Fruit fly (Drosophila melanogaster) whole organism, embryonic: ENCODE results near the gene CG13250.

Experiments used
- B-H1 ChIP-seq: fragments of 200-800 bp; sonication (Bioruptor generic); IDR thresholded peaks from 3 replicates; pipeline ENCODE4 v1.3.6; 2022; ENCODE audit warnings: missing biosample characterization, missing genetic modification characterization
- Bgb ChIP-seq: fragments of 200-800 bp; sonication (Bioruptor generic); IDR thresholded peaks from 2 replicates; pipeline ENCODE4 v1.3.6; 2022; ENCODE audit warnings: missing biosample characterization, missing genetic modification characterization; ENCODE audit not compliant: partially characterized antibody
- CG10147 ChIP-seq: fragments of 200-800 bp; sonication (Bioruptor generic); optimal IDR thresholded peaks from 2 replicates; lab custom pipeline; 2019; ENCODE audit warnings: missing biosample characterization, mild to moderate bottlenecking, missing genetic modification characterization, moderate library complexity
- CG1024 ChIP-seq: fragments of 200-800 bp; sonication (Bioruptor generic); IDR thresholded peaks from 2 replicates; pipeline ENCODE4 v1.3.6; 2022; ENCODE audit warnings: missing biosample characterization, missing genetic modification characterization
- CG10543 ChIP-seq: fragments of 200-800 bp; sonication (Bioruptor generic); optimal IDR thresholded peaks from 3 replicates; lab custom pipeline; 2017; ENCODE audit warnings: missing biosample characterization, mild to moderate bottlenecking, missing genetic modification characterization, moderate library complexity
- CG12744 ChIP-seq: fragments of 200-800 bp; sonication (Bioruptor generic); optimal IDR thresholded peaks from 2 replicates; lab custom pipeline; 2016; ENCODE audit warnings: missing biosample characterization, missing genetic modification characterization
- CG13287 ChIP-seq: fragments of 200-800 bp; sonication (Bioruptor generic); IDR thresholded peaks from 2 replicates; pipeline ENCODE4 v1.3.6; 2022; ENCODE audit warnings: missing biosample characterization, missing genetic modification characterization; ENCODE audit not compliant: partially characterized antibody
- CG15269 ChIP-seq: fragments of 200-800 bp; sonication (Bioruptor generic); optimal IDR thresholded peaks from 2 replicates; lab custom pipeline; 2018; ENCODE audit warnings: missing biosample characterization, mild to moderate bottlenecking, missing genetic modification characterization, moderate library complexity
- CG15696 ChIP-seq: fragments of 200-800 bp; sonication (Bioruptor generic); optimal IDR thresholded peaks from 2 replicates; lab custom pipeline; 2019; ENCODE audit warnings: missing biosample characterization, mild to moderate bottlenecking, missing genetic modification characterization, moderate library complexity
- CG17186 ChIP-seq: fragments of 200-800 bp; sonication (Bioruptor generic); optimal IDR thresholded peaks from 3 replicates; lab custom pipeline; 2017; ENCODE audit warnings: missing biosample characterization, missing genetic modification reagents, missing genetic modification characterization
- CG17385 ChIP-seq: fragments of 200-800 bp; sonication (Bioruptor generic); optimal IDR thresholded peaks from 3 replicates; lab custom pipeline; 2018; ENCODE audit warnings: missing biosample characterization, mild to moderate bottlenecking, missing genetic modification characterization
- CG2889 ChIP-seq: fragments of 200-800 bp; sonication (Bioruptor generic); IDR thresholded peaks from 3 replicates; pipeline ENCODE4 v1.3.6; 2022; ENCODE audit warnings: missing biosample characterization, missing genetic modification characterization
- CG3065 ChIP-seq: fragments of 200-800 bp; sonication (Bioruptor generic); optimal IDR thresholded peaks from 2 replicates; lab custom pipeline; 2016; ENCODE audit warnings: missing biosample characterization, missing genetic modification characterization
- CG31224 ChIP-seq: fragments of 200-800 bp; sonication (Bioruptor generic); IDR thresholded peaks from 2 replicates; pipeline ENCODE4 v1.3.6; 2022; ENCODE audit warnings: missing biosample characterization, missing genetic modification characterization
- CG3407 ChIP-seq: fragments of 200-800 bp; sonication (Bioruptor generic); optimal IDR thresholded peaks from 2 replicates; lab custom pipeline; 2018; ENCODE audit warnings: missing biosample characterization, mild to moderate bottlenecking, missing genetic modification characterization
- CG34376 ChIP-seq: fragments of 200-800 bp; sonication (Bioruptor generic); optimal IDR thresholded peaks from 2 replicates; lab custom pipeline; 2018; ENCODE audit warnings: missing biosample characterization, mild to moderate bottlenecking, missing genetic modification characterization
- CG4328 ChIP-seq: fragments of 200-800 bp; sonication (Bioruptor generic); optimal IDR thresholded peaks from 3 replicates; lab custom pipeline; 2017; ENCODE audit warnings: missing biosample characterization, missing genetic modification reagents, missing genetic modification characterization
- CG43689 ChIP-seq: fragments of 200-800 bp; sonication (Bioruptor generic); IDR thresholded peaks from 2 replicates; pipeline ENCODE4 v1.3.6; 2022; ENCODE audit warnings: missing biosample characterization, missing genetic modification characterization
- CG4424 ChIP-seq: fragments of 200-800 bp; sonication (Bioruptor generic); optimal IDR thresholded peaks from 3 replicates; lab custom pipeline; 2016; ENCODE audit warnings: missing biosample characterization, missing genetic modification characterization
- CG4820 ChIP-seq: fragments of 200-800 bp; sonication (Bioruptor generic); optimal IDR thresholded peaks from 3 replicates; lab custom pipeline; 2016; ENCODE audit warnings: missing biosample characterization, missing genetic modification characterization
- CG6654 ChIP-seq: fragments of 200-800 bp; sonication (Bioruptor generic); optimal IDR thresholded peaks from 2 replicates; lab custom pipeline; 2017; ENCODE audit warnings: missing biosample characterization, mild to moderate bottlenecking, missing genetic modification characterization
- CG9817 ChIP-seq: fragments of 200-800 bp; sonication (Bioruptor generic); optimal IDR thresholded peaks from 2 replicates; lab custom pipeline; 2018; ENCODE audit warnings: missing biosample characterization, mild to moderate bottlenecking, missing genetic modification characterization, moderate library complexity
- Dfd ChIP-seq, 2 experiments: fragments of >200 bp; optimal IDR thresholded peaks; 2 replicates each; lab custom pipeline; 2017; ENCODE audit warnings: missing biosample characterization in 2 of 2, missing genetic modification characterization in 2 of 2
- Doc2 ChIP-seq: fragments of 200-800 bp; sonication (Bioruptor generic); IDR thresholded peaks from 2 replicates; pipeline ENCODE4 v1.3.6; 2022; ENCODE audit warnings: missing biosample characterization, missing genetic modification characterization
- ERR ChIP-seq: fragments of 200-800 bp; sonication (Bioruptor generic); optimal IDR thresholded peaks from 2 replicates; lab custom pipeline; 2016; ENCODE audit warnings: missing biosample characterization, missing genetic modification characterization
- Gug ChIP-seq: fragments of 200-800 bp; sonication (Bioruptor generic); IDR thresholded peaks from 4 replicates; pipeline ENCODE4 v1.3.6; 2022; ENCODE audit warnings: missing biosample characterization, missing genetic modification characterization
- Hey ChIP-seq: fragments of 200-800 bp; sonication (Bioruptor generic); optimal IDR thresholded peaks from 3 replicates; lab custom pipeline; 2018; ENCODE audit warnings: missing biosample characterization, mild to moderate bottlenecking, missing genetic modification characterization
- Hmr ChIP-seq: fragments of 200-800 bp; sonication (Bioruptor generic); optimal IDR thresholded peaks from 3 replicates; lab custom pipeline; 2017; ENCODE audit warnings: mild to moderate bottlenecking, missing biosample characterization, missing genetic modification reagents, missing genetic modification characterization
- Mad ChIP-seq: fragments of 200-800 bp; sonication (Bioruptor generic); optimal IDR thresholded peaks from 2 replicates; lab custom pipeline; 2016; ENCODE audit warnings: missing biosample characterization, missing genetic modification characterization
- NK7.1 ChIP-seq: fragments of 200-800 bp; sonication (Bioruptor generic); optimal IDR thresholded peaks from 3 replicates; lab custom pipeline; 2016; ENCODE audit warnings: missing biosample characterization, missing genetic modification characterization
- Oli ChIP-seq: fragments of 200-800 bp; sonication (Bioruptor generic); optimal IDR thresholded peaks from 2 replicates; lab custom pipeline; 2018; ENCODE audit warnings: missing biosample characterization, mild to moderate bottlenecking, missing genetic modification characterization, moderate library complexity
- PHDP ChIP-seq: fragments of 200-800 bp; sonication (Bioruptor generic); optimal IDR thresholded peaks from 3 replicates; lab custom pipeline; 2018; ENCODE audit warnings: missing biosample characterization, mild to moderate bottlenecking, missing genetic modification characterization, moderate library complexity
- Pdp1 ChIP-seq, 2 experiments: fragments of 200-800 bp; sonication (Bioruptor generic); optimal IDR thresholded peaks; 3 replicates each; lab custom pipeline; 2016; ENCODE audit warnings: missing biosample characterization in 2 of 2, missing genetic modification characterization in 2 of 2, mild to moderate bottlenecking in 1 of 2, moderate library complexity in 1 of 2
- Vsx1 ChIP-seq: fragments of 200-800 bp; sonication (Bioruptor generic); optimal IDR thresholded peaks from 2 replicates; lab custom pipeline; 2017; ENCODE audit warnings: missing biosample characterization, mild to moderate bottlenecking, missing genetic modification characterization, missing genetic modification reagents
- amos ChIP-seq: fragments of 200-800 bp; sonication (Bioruptor generic); IDR thresholded peaks from 2 replicates; pipeline ENCODE4 v1.3.6; 2022; ENCODE audit warnings: missing biosample characterization, missing genetic modification characterization; ENCODE audit not compliant: partially characterized antibody
- aop ChIP-seq: fragments of 200-800 bp; sonication (Bioruptor generic); IDR thresholded peaks from 2 replicates; pipeline ENCODE4 v1.3.6; 2022; ENCODE audit warnings: missing biosample characterization, missing genetic modification characterization
- ap ChIP-seq: fragments of 200-800 bp; sonication (Bioruptor generic); IDR thresholded peaks from 2 replicates; pipeline ENCODE4 v1.3.6; 2022; ENCODE audit warnings: missing biosample characterization, missing genetic modification characterization
- br ChIP-seq: fragments of >200 bp; optimal IDR thresholded peaks from 2 replicates; lab custom pipeline; 2017
- bsh ChIP-seq, 2 experiments: fragments of 200-800 bp; sonication (Bioruptor generic); optimal IDR thresholded peaks; 2 replicates each; lab custom pipeline; 2017 to 2018; ENCODE audit warnings: mild to moderate bottlenecking in 2 of 2, missing biosample characterization in 2 of 2, missing genetic modification characterization in 2 of 2, moderate library complexity in 1 of 2
- corto ChIP-seq: fragments of 200-800 bp; sonication (Bioruptor generic); optimal IDR thresholded peaks from 2 replicates; lab custom pipeline; 2016; ENCODE audit warnings: missing biosample characterization, mild to moderate bottlenecking, missing genetic modification characterization, moderate library complexity
- danr ChIP-seq: fragments of 200-800 bp; sonication (Bioruptor generic); IDR thresholded peaks from 2 replicates; pipeline ENCODE4 v1.3.6; 2022; ENCODE audit warnings: missing biosample characterization, missing genetic modification characterization
- gro ChIP-seq: fragments of 200-800 bp; sonication (Bioruptor generic); optimal IDR thresholded peaks from 2 replicates; lab custom pipeline; 2016; ENCODE audit warnings: missing biosample characterization, missing genetic modification characterization
- hbn ChIP-seq: fragments of 200-800 bp; sonication (Bioruptor generic); IDR thresholded peaks from 2 replicates; pipeline ENCODE4 v1.3.6; 2022; ENCODE audit warnings: missing biosample characterization, missing genetic modification characterization; ENCODE audit not compliant: partially characterized antibody
- maf-S ChIP-seq: fragments of 200-800 bp; sonication (Bioruptor generic); optimal IDR thresholded peaks from 2 replicates; lab custom pipeline; 2016; ENCODE audit warnings: missing biosample characterization, missing genetic modification characterization
- pita ChIP-seq: fragments of 200-800 bp; sonication (Bioruptor generic); optimal IDR thresholded peaks from 2 replicates; lab custom pipeline; 2017; ENCODE audit warnings: missing biosample characterization, mild to moderate bottlenecking, missing genetic modification characterization
- pros ChIP-seq: fragments of 200-800 bp; sonication (Bioruptor generic); optimal IDR thresholded peaks from 3 replicates; lab custom pipeline; 2019; ENCODE audit warnings: missing biosample characterization, mild to moderate bottlenecking, missing genetic modification characterization, moderate library complexity
- ro ChIP-seq: fragments of 200-800 bp; sonication (Bioruptor generic); IDR thresholded peaks from 2 replicates; pipeline ENCODE4 v1.3.6; 2022; ENCODE audit warnings: missing biosample characterization, missing genetic modification characterization
- salm ChIP-seq: fragments of 200-800 bp; sonication (Bioruptor generic); optimal IDR thresholded peaks from 2 replicates; lab custom pipeline; 2018; ENCODE audit warnings: missing biosample characterization, mild to moderate bottlenecking, missing genetic modification characterization
- trh ChIP-seq: fragments of 200-800 bp; sonication (Bioruptor generic); optimal IDR thresholded peaks from 2 replicates; lab custom pipeline; 2016; ENCODE audit warnings: missing biosample characterization, missing genetic modification characterization

Gene CG13250

dm6 chr3L:20509121-20509934 lies 24.2 kb upstream of the CG13250 start (continued):
- TF ChIP-seq gro (GFP tag; lab: Kevin White, UChicago), result peak; percentile 80
- no peak for TF ChIP-seq Dfd (GFP tag; optimal IDR thresholded peaks at IDR 0.05; lab: Kevin White, UChicago)
- TF ChIP-seq CG10543, result peak; percentile 87
- TF ChIP-seq CG6654 (GFP tag; lab: Kevin White, UChicago), result peak; percentile 31
- no peak for TF ChIP-seq danr (GFP tag; lab: Robert Waterston, UW)
- TF ChIP-seq Bgb (GFP tag; lab: Robert Waterston, UW), result no peak
- TF ChIP-seq CG17186 (GFP tag; lab: Kevin White, UChicago), result no peak
- peak; percentile 66 to 89 for TF ChIP-seq Pdp1 (GFP tag; optimal IDR thresholded peaks at IDR 0.05; lab: Kevin White, UChicago)
- peak; percentile 62 for TF ChIP-seq CG15696 (tag; lab: Kevin White, UChicago)
- peak; percentile 56 for TF ChIP-seq Mad
- no peak for TF ChIP-seq corto
- TF ChIP-seq CG3407 (GFP tag; lab: Kevin White, UChicago), result peak; percentile 55
- no peak for TF ChIP-seq Doc2 (GFP tag; lab: Robert Waterston, UW)
- peak; percentile 69 to 82 for TF ChIP-seq bsh (GFP tag; optimal IDR thresholded peaks at IDR 0.05; lab: Kevin White, UChicago)
- TF ChIP-seq CG3065 (GFP tag; lab: Kevin White, UChicago), result peak; percentile 21
- no peak for TF ChIP-seq Gug (GFP tag; lab: Robert Waterston, UW)
- TF ChIP-seq ERR (GFP tag; lab: Kevin White, UChicago), result peak; percentile 52
- TF ChIP-seq pita (GFP tag; lab: Kevin White, UChicago), result no peak
- peak; percentile 58 for TF ChIP-seq Vsx1 (GFP tag; lab: Kevin White, UChicago)
- no peak for TF ChIP-seq CG2889 (GFP tag; lab: Robert Waterston, UW)
- TF ChIP-seq maf-S (GFP tag; lab: Kevin White, UChicago), result peak; percentile 17
- TF ChIP-seq ap (GFP tag; lab: Robert Waterston, UW), result no peak
- no peak for TF ChIP-seq CG1024 (GFP tag; lab: Robert Waterston, UW)
- peak; percentile 67 for TF ChIP-seq CG4328 (GFP tag; lab: Kevin White, UChicago)
- TF ChIP-seq CG31224 (GFP tag; lab: Robert Waterston, UW), result peak; percentile 34; the same call in 1 of the 2 replicates
- TF ChIP-seq PHDP (tag; lab: Kevin White, UChicago), result peak; percentile 81
- no peak for TF ChIP-seq hbn (GFP tag; lab: Robert Waterston, UW)
- TF ChIP-seq CG34376 (GFP tag; lab: Kevin White, UChicago), result peak; percentile 58
- TF ChIP-seq CG4424, result peak; percentile 78
- TF ChIP-seq CG15269, result peak; percentile 82
- TF ChIP-seq salm (tag; lab: Kevin White, UChicago), result peak; percentile 43
- peak; percentile 88 for TF ChIP-seq Hmr
- no peak for TF ChIP-seq trh (GFP tag; lab: Kevin White, UChicago)
- no peak for TF ChIP-seq CG43689 (GFP tag; lab: Robert Waterston, UW)
- TF ChIP-seq Oli (tag; lab: Kevin White, UChicago), result peak; percentile 84
- no peak for TF ChIP-seq CG13287
- peak; percentile 41 for TF ChIP-seq NK7.1 (GFP tag; lab: Kevin White, UChicago)
- no peak for TF ChIP-seq Hey (tag; lab: Kevin White, UChicago)
- peak; percentile 89 for TF ChIP-seq CG10147 (GFP tag; lab: Kevin White, UChicago)
- peak; percentile 59 for TF ChIP-seq CG12744
- TF ChIP-seq CG17385 (GFP tag; lab: Kevin White, UChicago), result peak; percentile 81
- no peak; the same call in 2 of the 3 replicates for TF ChIP-seq B-H1 (GFP tag; lab: Robert Waterston, UW)
- peak; percentile 75 for TF ChIP-seq CG9817 (tag; lab: Kevin White, UChicago)
- peak; percentile 70 for TF ChIP-seq CG4820 (GFP tag; lab: Kevin White, UChicago)
- no peak for TF ChIP-seq pros (GFP tag; lab: Kevin White, UChicago)
- no peak for TF ChIP-seq ro
- no peak for TF ChIP-seq amos (GFP tag; lab: Robert Waterston, UW)
- TF ChIP-seq aop (GFP tag; lab: Robert Waterston, UW), result no peak
- no peak for TF ChIP-seq br
